Worm (Caenorhabditis elegans) whole organism, L4 larva: ENCODE results near the gene col-165.

Experiments
- F44E2.7 ChIP-seq: fragments of 200-800 bp; sonication (Bioruptor generic); IDR thresholded peaks from 2 replicates; pipeline ENCODE4 v2.1.2; 2022; ENCODE audit warnings: missing genetic modification characterization, missing compliant biosample characterization
- ama-1 ChIP-seq: fragments of 150-350 bp; optimal IDR thresholded peaks from 2 replicates; lab custom pipeline; 2014; ENCODE audit warnings: inconsistent platforms, mixed read lengths
- ces-1 ChIP-seq: fragments of 150-350 bp; sonication (generic microtip); optimal IDR thresholded peaks from 4 replicates; lab custom pipeline; 2014; ENCODE audit warnings: missing biosample characterization, missing genetic modification reagents, missing genetic modification characterization
- dmd-6 ChIP-seq: fragments of 200-800 bp; sonication (Bioruptor generic); IDR thresholded peaks from 2 replicates; pipeline ENCODE4 v1.3.6; 2022; ENCODE audit warnings: missing genetic modification reagents, missing genetic modification characterization, missing compliant biosample characterization
- fos-1 ChIP-seq: fragments of 150-350 bp; optimal IDR thresholded peaks from 2 replicates; lab custom pipeline; 2014; ENCODE audit warnings: missing biosample characterization, missing genetic modification characterization
- lin-13 ChIP-seq: fragments of 150-350 bp; optimal IDR thresholded peaks from 2 replicates; lab custom pipeline; 2014; ENCODE audit warnings: missing biosample characterization, missing genetic modification reagents, missing genetic modification characterization
- lin-15B ChIP-seq: fragments of 150-350 bp; sonication (generic microtip); optimal IDR thresholded peaks from 3 replicates; lab custom pipeline; 2014; ENCODE audit warnings: missing biosample characterization, missing genetic modification characterization
- lsy-2 ChIP-seq, 2 experiments: fragments of 150-350 bp in 1 of 2; sonication (generic microtip) in 1 of 2; optimal IDR thresholded peaks; 2 replicates each; lab custom pipeline; 2014 to 2017; ENCODE audit warnings: missing biosample characterization in 2 of 2, missing genetic modification characterization in 2 of 2
- nhr-237 ChIP-seq: sonication (generic microtip); optimal IDR thresholded peaks from 2 replicates; lab custom pipeline; 2017; ENCODE audit warnings: missing biosample characterization, missing genetic modification characterization
- php-3 ChIP-seq: fragments of 200-800 bp; sonication (Bioruptor generic); IDR thresholded peaks from 2 replicates; pipeline ENCODE4 v1.3.6; 2022; ENCODE audit warnings: missing genetic modification reagents, missing genetic modification characterization, missing compliant biosample characterization
- unc-130 ChIP-seq: sonication (generic microtip); optimal IDR thresholded peaks from 2 replicates; lab custom pipeline; 2016; ENCODE audit warnings: missing genetic modification reagents, missing genetic modification characterization, missing compliant biosample characterization
- unc-62 ChIP-seq, 3 experiments: fragments of 150-350 bp in 1 of 3; sonication (generic microtip); optimal IDR thresholded peaks in 2 of 3; peaks in 1 of 3; 1 replicate in 1 of 3; 2 replicates in 2 of 3; lab custom pipeline; 2014 to 2017; ENCODE audit warnings: missing biosample characterization in 3 of 3, missing genetic modification characterization in 3 of 3, missing genetic modification reagents in 3 of 3, missing genotype in 1 of 3

DNA sequence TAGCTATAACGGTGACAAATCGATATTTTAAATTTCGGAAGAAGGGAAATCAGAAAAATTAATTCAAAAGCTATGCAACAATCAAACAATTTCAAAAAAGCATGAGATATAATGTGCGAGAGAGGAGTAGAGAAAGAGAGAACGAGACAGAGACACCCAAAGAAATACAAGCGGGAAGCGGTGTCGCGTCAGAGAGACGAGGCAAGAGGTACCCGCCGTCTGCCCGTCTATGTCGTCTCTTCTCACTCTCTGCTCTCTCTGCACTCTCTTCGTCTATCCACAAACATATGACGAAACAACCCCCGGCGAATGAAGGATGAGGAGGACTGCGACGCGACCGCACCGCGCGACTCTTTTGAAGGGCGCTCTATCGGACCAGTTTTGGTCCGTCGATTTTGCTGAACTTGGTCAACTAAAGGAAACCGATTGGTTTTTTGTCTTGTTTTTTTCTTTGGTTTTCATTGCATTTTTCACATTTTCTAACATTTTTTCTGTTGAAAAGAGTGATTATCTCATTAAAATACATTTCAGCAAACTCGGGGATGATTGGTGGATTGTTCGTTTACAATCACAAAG is 35.5 kb downstream of the col-165 start, which contains the start of gene dpy-23:
- TF ChIP-seq nhr-237: no peak
- TF ChIP-seq lin-13 (GFP tag; lab: Kevin White, UChicago): peak; percentile 91
- TF ChIP-seq ama-1: no peak
- peak in 1 of 2 experiments; percentile 61 for TF ChIP-seq unc-62 (GFP tag; optimal IDR thresholded peaks at IDR 0.05 in 1 of 2; lab: Kevin White, UChicago)
- TF ChIP-seq unc-62 (tag; optimal IDR thresholded peaks at IDR 0.05; lab: Kevin White, UChicago): no peak
- no peak for TF ChIP-seq php-3 (GFP tag; lab: Robert Waterston, UW)
- no peak for TF ChIP-seq unc-130
- no peak for TF ChIP-seq fos-1
- peak; percentile 80 to 89 for TF ChIP-seq lsy-2 (tag; optimal IDR thresholded peaks at IDR 0.05; lab: Kevin White, UChicago)
- no peak for TF ChIP-seq lin-15B (tag; lab: Kevin White, UChicago)
- TF ChIP-seq F44E2.7 (GFP tag; lab: Robert Waterston, UW): no peak
- no peak for TF ChIP-seq ces-1 (GFP tag; lab: Kevin White, UChicago)
- peak; percentile 90 for TF ChIP-seq dmd-6 (GFP tag; lab: Robert Waterston, UW)
